Fruit fly (Drosophila melanogaster) whole organism, embryonic: ENCODE results near the gene CG17572.
A peak's percentile ranks its signal among the peaks of the same experiment; 100 is the strongest.

Experiments used
- Abd-B ChIP-seq: fragments of 200-800 bp; sonication (Bioruptor generic); optimal IDR thresholded peaks from 2 replicates; lab custom pipeline; 2018; ENCODE audit warnings: missing biosample characterization, mild to moderate bottlenecking, missing genetic modification characterization, moderate library complexity
- BEAF-32 ChIP-seq: fragments of 200-800 bp; sonication (Bioruptor generic); optimal IDR thresholded peaks from 3 replicates; lab custom pipeline; 2017; ENCODE audit warnings: missing biosample characterization, missing genetic modification characterization, mild to moderate bottlenecking, moderate library complexity, missing genetic modification reagents
- CG12104 ChIP-seq: fragments of 200-800 bp; sonication (Bioruptor generic); optimal IDR thresholded peaks from 3 replicates; lab custom pipeline; 2016; ENCODE audit warnings: missing biosample characterization, missing genetic modification characterization
- CG12236 ChIP-seq: fragments of 200-800 bp; sonication (Bioruptor generic); optimal IDR thresholded peaks from 2 replicates; lab custom pipeline; 2016; ENCODE audit warnings: missing biosample characterization, missing genetic modification characterization
- CG12391 ChIP-seq: fragments of 200-800 bp; sonication (Bioruptor generic); optimal IDR thresholded peaks from 3 replicates; lab custom pipeline; 2018; ENCODE audit warnings: missing biosample characterization, mild to moderate bottlenecking, missing genetic modification characterization, moderate library complexity
- CG14860 ChIP-seq: fragments of 200-800 bp; sonication (Bioruptor generic); IDR thresholded peaks from 3 replicates; pipeline ENCODE4 v1.3.6; 2022; ENCODE audit warnings: missing biosample characterization, missing genetic modification characterization; ENCODE audit not compliant: partially characterized antibody
- CG14965 ChIP-seq: fragments of 200-800 bp; sonication (Bioruptor generic); optimal IDR thresholded peaks from 2 replicates; lab custom pipeline; 2016; ENCODE audit warnings: missing biosample characterization, missing genetic modification characterization, borderline replicate concordance
- CG1529 ChIP-seq: fragments of 200-800 bp; sonication (Bioruptor generic); optimal IDR thresholded peaks from 3 replicates; lab custom pipeline; 2018; ENCODE audit warnings: missing biosample characterization, missing genetic modification characterization
- CG15601 ChIP-seq: fragments of 200-800 bp; sonication (Bioruptor generic); optimal IDR thresholded peaks from 3 replicates; lab custom pipeline; 2019; ENCODE audit warnings: missing biosample characterization, mild to moderate bottlenecking, missing genetic modification characterization, moderate library complexity
- CG17361 ChIP-seq: fragments of 200-800 bp; sonication (Bioruptor generic); IDR thresholded peaks from 3 replicates; pipeline ENCODE4 v1.3.6; 2022; ENCODE audit warnings: missing biosample characterization, missing genetic modification characterization
- CG18619 ChIP-seq: fragments of 200-800 bp; sonication (Bioruptor generic); optimal IDR thresholded peaks from 3 replicates; lab custom pipeline; 2017; ENCODE audit warnings: missing biosample characterization, mild to moderate bottlenecking, missing genetic modification characterization
- CG2875 ChIP-seq: fragments of 200-800 bp; sonication (Bioruptor generic); optimal IDR thresholded peaks from 2 replicates; lab custom pipeline; 2017; ENCODE audit warnings: missing biosample characterization, mild to moderate bottlenecking, missing genetic modification characterization, missing genetic modification reagents
- CG32532 ChIP-seq: fragments of 200-800 bp; sonication (Bioruptor generic); IDR thresholded peaks from 2 replicates; pipeline ENCODE4 v1.3.6; 2022; ENCODE audit warnings: missing biosample characterization, missing genetic modification characterization
- CG32772 ChIP-seq: fragments of 200-800 bp; sonication (Bioruptor generic); IDR thresholded peaks from 2 replicates; pipeline ENCODE4 v1.3.6; 2022; ENCODE audit warnings: missing biosample characterization, missing genetic modification characterization
- CG34422 ChIP-seq: fragments of 200-800 bp; sonication (Bioruptor generic); IDR thresholded peaks from 3 replicates; pipeline ENCODE4 v1.3.6; 2022; ENCODE audit warnings: missing biosample characterization, missing genetic modification characterization
- CG3726 ChIP-seq: fragments of 200-800 bp; sonication (Bioruptor generic); IDR thresholded peaks from 3 replicates; pipeline ENCODE4, ENCODE4 v1.3.6; 2022; ENCODE audit warnings: missing biosample characterization, missing genetic modification characterization
- CG4282 ChIP-seq: fragments of 200-800 bp; sonication (Bioruptor generic); optimal IDR thresholded peaks from 2 replicates; lab custom pipeline; 2016; ENCODE audit warnings: missing biosample characterization, missing genetic modification characterization
- CG7839 ChIP-seq: fragments of 200-800 bp; sonication (Bioruptor generic); optimal IDR thresholded peaks from 3 replicates; lab custom pipeline; 2018; ENCODE audit warnings: missing biosample characterization, mild to moderate bottlenecking, missing genetic modification characterization, moderate library complexity
- CG7963 ChIP-seq: fragments of 200-800 bp; sonication (Bioruptor generic); IDR thresholded peaks from 3 replicates; pipeline ENCODE4 v1.3.6; 2022; ENCODE audit warnings: missing biosample characterization, missing genetic modification characterization; ENCODE audit not compliant: partially characterized antibody
- CG8765 ChIP-seq: fragments of 200-800 bp; sonication (Bioruptor generic); IDR thresholded peaks from 2 replicates; pipeline ENCODE4 v1.3.6; 2022; ENCODE audit warnings: missing biosample characterization, missing genetic modification characterization
- CoRest ChIP-seq: fragments of 200-800 bp; sonication (Bioruptor generic); optimal IDR thresholded peaks from 3 replicates; lab custom pipeline; 2018; ENCODE audit warnings: missing biosample characterization, mild to moderate bottlenecking, missing genetic modification characterization, moderate library complexity
- Deaf1 ChIP-seq: fragments of 200-800 bp; optimal IDR thresholded peaks from 3 replicates; lab custom pipeline; 2019; ENCODE audit warnings: missing biosample characterization, mild to moderate bottlenecking, missing genetic modification characterization, moderate library complexity
- Drgx ChIP-seq: fragments of 200-800 bp; sonication (Bioruptor generic); IDR thresholded peaks from 2 replicates; pipeline ENCODE4 v1.3.6; 2022; ENCODE audit warnings: missing biosample characterization, missing genetic modification characterization
- Eip74EF ChIP-seq, 2 experiments: fragments of 200-800 bp in 1 of 2; fragments of >200 bp in 1 of 2; sonication (Bioruptor generic) in 1 of 2; optimal IDR thresholded peaks; 2 replicates each; lab custom pipeline; 2017 to 2019; ENCODE audit warnings: missing biosample characterization in 2 of 2, missing genetic modification characterization in 2 of 2, mild to moderate bottlenecking in 1 of 2, moderate library complexity in 1 of 2
- GATAe ChIP-seq: fragments of 200-800 bp; sonication (Bioruptor generic); conservative IDR thresholded peaks from 2 replicates; pipeline ENCODE4 v1.3.6; 2022; ENCODE audit warnings: missing biosample characterization, missing genetic modification characterization
- Gug ChIP-seq: fragments of 200-800 bp; sonication (Bioruptor generic); IDR thresholded peaks from 4 replicates; pipeline ENCODE4 v1.3.6; 2022; ENCODE audit warnings: missing biosample characterization, missing genetic modification characterization
- HLH4C ChIP-seq: fragments of 200-800 bp; sonication (Bioruptor generic); IDR thresholded peaks from 3 replicates; pipeline ENCODE4 v1.3.6; 2022; ENCODE audit warnings: missing biosample characterization, missing genetic modification characterization; ENCODE audit not compliant: partially characterized antibody
- HLHmδ ChIP-seq: fragments of 200-800 bp; sonication (Bioruptor generic); optimal IDR thresholded peaks from 2 replicates; lab custom pipeline; 2018; ENCODE audit warnings: missing biosample characterization, mild to moderate bottlenecking, missing genetic modification characterization, moderate library complexity
- HmgZ ChIP-seq: fragments of 200-800 bp; sonication (Bioruptor generic); optimal IDR thresholded peaks from 2 replicates; lab custom pipeline; 2018; ENCODE audit warnings: missing biosample characterization, mild to moderate bottlenecking, missing genetic modification characterization
- Hmr ChIP-seq: fragments of 200-800 bp; sonication (Bioruptor generic); optimal IDR thresholded peaks from 3 replicates; lab custom pipeline; 2017; ENCODE audit warnings: mild to moderate bottlenecking, missing biosample characterization, missing genetic modification reagents, missing genetic modification characterization
- Lim3 ChIP-seq: fragments of 200-800 bp; sonication (Bioruptor generic); IDR thresholded peaks from 2 replicates; pipeline ENCODE4 v1.3.6; 2022; ENCODE audit warnings: missing biosample characterization, missing genetic modification characterization
- Med ChIP-seq: fragments of 200-800 bp; sonication (Bioruptor generic); peaks from one replicate; lab custom pipeline; 2016; ENCODE audit warnings: missing biosample characterization, missing genetic modification characterization, mild to moderate bottlenecking, inconsistent platforms, moderate library complexity
- NK7.1 ChIP-seq: fragments of 200-800 bp; sonication (Bioruptor generic); optimal IDR thresholded peaks from 3 replicates; lab custom pipeline; 2016; ENCODE audit warnings: missing biosample characterization, missing genetic modification characterization
- Oaz ChIP-seq: fragments of 200-800 bp; sonication (Bioruptor generic); IDR thresholded peaks from 2 replicates; pipeline ENCODE4 v1.3.6; 2022; ENCODE audit warnings: missing biosample characterization, missing genetic modification characterization
- TFAM ChIP-seq: fragments of 200-800 bp; sonication (Bioruptor generic); optimal IDR thresholded peaks from 2 replicates; lab custom pipeline; 2017; ENCODE audit warnings: missing biosample characterization, missing genetic modification characterization, inconsistent platforms
- Taf1 ChIP-seq: fragments of 200-800 bp; sonication (Bioruptor generic); IDR thresholded peaks from 2 replicates; pipeline ENCODE4 v1.3.6; 2022; ENCODE audit warnings: missing biosample characterization, missing genetic modification characterization
- Vsx1 ChIP-seq: fragments of 200-800 bp; sonication (Bioruptor generic); optimal IDR thresholded peaks from 2 replicates; lab custom pipeline; 2017; ENCODE audit warnings: missing biosample characterization, mild to moderate bottlenecking, missing genetic modification characterization, missing genetic modification reagents
- chif ChIP-seq, 2 experiments: fragments of 200-800 bp; sonication (Bioruptor generic); optimal IDR thresholded peaks; 3 replicates each; lab custom pipeline; 2016; ENCODE audit warnings: missing biosample characterization in 2 of 2, missing genetic modification characterization in 2 of 2
- chm ChIP-seq: fragments of 200-800 bp; sonication (Bioruptor generic); IDR thresholded peaks from 2 replicates; pipeline ENCODE4 v1.3.6; 2022; ENCODE audit warnings: missing biosample characterization, missing genetic modification characterization
- ems ChIP-seq: fragments of 200-800 bp; sonication (Bioruptor generic); optimal IDR thresholded peaks from 3 replicates; lab custom pipeline; 2016; ENCODE audit warnings: missing biosample characterization, missing genetic modification characterization
- exex ChIP-seq: fragments of 200-800 bp; sonication (Bioruptor generic); optimal IDR thresholded peaks from 4 replicates; lab custom pipeline; 2018; ENCODE audit warnings: missing biosample characterization, mild to moderate bottlenecking, missing genetic modification characterization, moderate library complexity
- eyg ChIP-seq: fragments of 200-800 bp; sonication (Bioruptor generic); optimal IDR thresholded peaks from 3 replicates; lab custom pipeline; 2016; ENCODE audit warnings: missing biosample characterization, missing genetic modification characterization
- gcm2 ChIP-seq: fragments of 200-800 bp; sonication (Bioruptor generic); optimal IDR thresholded peaks from 2 replicates; lab custom pipeline; 2016; ENCODE audit warnings: missing biosample characterization, missing genetic modification characterization
- gt ChIP-seq: fragments of 200-800 bp; sonication (Bioruptor generic); IDR thresholded peaks from 2 replicates; pipeline ENCODE4 v1.3.6; 2022; ENCODE audit warnings: missing biosample characterization, missing genetic modification characterization
- kni ChIP-seq: fragments of 200-800 bp; sonication (Bioruptor generic); optimal IDR thresholded peaks from 3 replicates; lab custom pipeline; 2017; ENCODE audit warnings: mild to moderate bottlenecking, missing biosample characterization, missing genetic modification reagents, missing genetic modification characterization
- mld ChIP-seq: fragments of 200-800 bp; sonication (Bioruptor generic); IDR thresholded peaks from 3 replicates; pipeline ENCODE4 v1.3.6; 2022; ENCODE audit warnings: missing biosample characterization, missing genetic modification characterization; ENCODE audit not compliant: partially characterized antibody
- prd ChIP-seq, 3 experiments: fragments of >200 bp in 2 of 3; fragments of 200-800 bp in 1 of 3; sonication (Bioruptor generic) in 1 of 3; optimal IDR thresholded peaks in 2 of 3; IDR thresholded peaks in 1 of 3; 2 replicates in 2 of 3; 3 replicates in 1 of 3; pipeline versions ENCODE4 v1.3.6 to Lab custom; 2017 to 2022; ENCODE audit warnings: missing biosample characterization in 1 of 3, missing genetic modification characterization in 1 of 3
- psq ChIP-seq: fragments of 200-800 bp; sonication (Bioruptor generic); optimal IDR thresholded peaks from 2 replicates; lab custom pipeline; 2017; ENCODE audit warnings: missing biosample characterization, missing genetic modification characterization
- sug ChIP-seq: fragments of 200-800 bp; optimal IDR thresholded peaks from 2 replicates; lab custom pipeline; 2019; ENCODE audit warnings: missing biosample characterization, mild to moderate bottlenecking, missing genetic modification characterization, moderate library complexity
- twi ChIP-seq: fragments of 200-800 bp; optimal IDR thresholded peaks from 2 replicates; lab custom pipeline; 2019; ENCODE audit warnings: missing biosample characterization, mild to moderate bottlenecking, missing genetic modification characterization, moderate library complexity

Gene CG17572

DNA sequence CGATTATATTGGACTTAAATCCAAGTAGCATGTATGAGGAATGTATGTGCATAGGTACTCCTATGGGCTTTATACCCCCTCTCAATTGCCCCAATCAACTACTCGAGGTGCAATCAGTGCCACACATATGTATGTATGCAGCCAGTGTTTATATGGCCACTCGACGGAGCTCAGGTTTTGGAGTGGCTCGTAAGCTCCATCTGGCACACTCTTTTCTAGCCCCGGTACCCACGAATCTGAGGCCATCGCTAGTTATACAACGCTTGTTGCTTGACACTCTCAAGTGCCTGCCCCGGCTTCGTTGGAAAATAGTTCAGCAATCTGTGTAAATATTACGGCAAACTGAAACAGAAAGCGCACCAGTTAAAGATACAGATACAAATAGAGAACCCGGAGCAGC, 22.4 kb upstream of the CG17572 start:
- TF ChIP-seq psq (GFP tag; lab: Kevin White, UChicago) (no peak), Drgx (GFP tag; lab: Robert Waterston, UW) (no peak), CG34422 (GFP tag; lab: Robert Waterston, UW) (0 out of 3 replicates have a peak, but pooled peaks have one; percentile 11), Eip74EF (GFP tag; optimal IDR thresholded peaks at IDR 0.05; lab: Kevin White, UChicago) (no peak), Oaz (GFP tag; lab: Robert Waterston, UW) (no peak), twi (tag; lab: Kevin White, UChicago) (peak; percentile 92), CG2875 (GFP tag; lab: Kevin White, UChicago) (peak; percentile 24), CG15601 (tag; lab: Kevin White, UChicago) (peak; percentile 8), Gug (GFP tag; lab: Robert Waterston, UW) (no peak), exex (peak; percentile 60), eyg (GFP tag; lab: Kevin White, UChicago) (no peak), CG3726 (GFP tag; lab: Robert Waterston, UW) (no peak), NK7.1 (no peak), CG14965 (no peak), BEAF-32 (GFP tag; lab: Kevin White, UChicago) (no peak), CG12391 (tag; lab: Kevin White, UChicago) (no peak), mld (GFP tag; lab: Robert Waterston, UW) (no peak), CG4282 (no peak), CG32532 (GFP tag; lab: Robert Waterston, UW) (no peak), Med (GFP tag; lab: Kevin White, UChicago) (peak; percentile 25), kni (GFP tag; lab: Kevin White, UChicago) (peak; percentile 19), sug (peak; percentile 34), TFAM (no peak), HmgZ (tag; lab: Kevin White, UChicago) (no peak), Taf1 (GFP tag; lab: Robert Waterston, UW) (no peak), gt (GFP tag; lab: Robert Waterston, UW) (no peak), chm (GFP tag; lab: Robert Waterston, UW) (no peak), HLHmδ (GFP tag; lab: Kevin White, UChicago) (no peak), gcm2 (GFP tag; lab: Kevin White, UChicago) (no peak), CG17361 (GFP tag; lab: Robert Waterston, UW) (no peak), CoRest (no peak), Hmr (GFP tag; lab: Kevin White, UChicago) (no peak), CG12236 (GFP tag; lab: Kevin White, UChicago) (no peak), prd (optimal IDR thresholded peaks at IDR 0.05; lab: Kevin White, UChicago) (no peak), prd (GFP tag; IDR thresholded peaks at IDR 0.05; lab: Robert Waterston, UW) (no peak), Deaf1 (tag; lab: Kevin White, UChicago) (no peak), ems (no peak), CG7963 (GFP tag; lab: Robert Waterston, UW) (no peak; the same call in 2 of the 3 replicates), CG7839 (tag; lab: Kevin White, UChicago) (no peak), CG1529 (GFP tag; lab: Kevin White, UChicago) (no peak), CG32772 (GFP tag; lab: Robert Waterston, UW) (no peak), CG12104 (GFP tag; lab: Kevin White, UChicago) (no peak), CG8765 (GFP tag; lab: Robert Waterston, UW) (no peak), GATAe (GFP tag; lab: Robert Waterston, UW) (no peak), Vsx1 (GFP tag; lab: Kevin White, UChicago) (peak; percentile 96), chif (GFP tag; optimal IDR thresholded peaks at IDR 0.05; lab: Kevin White, UChicago) (no peak), Lim3 (GFP tag; lab: Robert Waterston, UW) (0 out of 2 replicates have a peak, but pooled peaks have one; percentile 56), CG14860 (GFP tag; lab: Robert Waterston, UW) (no peak), HLH4C (no peak), Abd-B (no peak), CG18619 (no peak)
